Worm (Caenorhabditis elegans) whole organism, L3 larva: Measurements from ENCODE around the gene R31.2.
A peak's percentile ranks its signal among the peaks of the same experiment; 100 is the strongest.

Experiments
- aly-2 ChIP-seq: fragments of 150-350 bp; optimal IDR thresholded peaks from 2 replicates; lab custom pipeline; 2014; ENCODE audit warnings: missing biosample characterization, missing genetic modification characterization
- elt-3 ChIP-seq, 3 experiments: fragments of 150-350 bp in 1 of 3; sonication (generic microtip) in 2 of 3; optimal IDR thresholded peaks; 2 replicates in 2 of 3; 4 replicates in 1 of 3; lab custom pipeline; 2014 to 2017; ENCODE audit warnings: missing biosample characterization in 3 of 3, missing genetic modification characterization in 3 of 3
- nhr-12 ChIP-seq: fragments of 150-350 bp; optimal IDR thresholded peaks from 2 replicates; lab custom pipeline; 2014; ENCODE audit warnings: missing biosample characterization, missing genetic modification characterization
- pqm-1 ChIP-seq: fragments of 150-350 bp; optimal IDR thresholded peaks from 2 replicates; lab custom pipeline; 2017; ENCODE audit warnings: missing biosample characterization, missing genetic modification characterization, inconsistent platforms
- snpc-4 ChIP-seq: fragments of 150-350 bp; optimal IDR thresholded peaks from 2 replicates; lab custom pipeline; 2014; ENCODE audit warnings: missing biosample characterization, missing genetic modification characterization
- unc-62 ChIP-seq: fragments of 150-350 bp; sonication (generic microtip); optimal IDR thresholded peaks from 4 replicates; lab custom pipeline; 2014; ENCODE audit warnings: missing biosample characterization, missing genetic modification reagents, missing genetic modification characterization
- ztf-11 ChIP-seq: fragments of 150-350 bp; optimal IDR thresholded peaks from 2 replicates; lab custom pipeline; 2014; ENCODE audit warnings: missing biosample characterization, missing genetic modification characterization

ce11 chrV:11896322-11896898, 21.0 kb upstream of the R31.2 start:
- TF ChIP-seq unc-62: no peak
- TF ChIP-seq aly-2 (tag; lab: Kevin White, UChicago): no peak
- no peak for TF ChIP-seq snpc-4 (tag; lab: Kevin White, UChicago)
- TF ChIP-seq pqm-1 (tag; lab: Kevin White, UChicago): peak; percentile 24
- no peak for TF ChIP-seq nhr-12 (tag; lab: Kevin White, UChicago)
- TF ChIP-seq ztf-11 (tag; lab: Kevin White, UChicago): no peak
- TF ChIP-seq elt-3 (tag; optimal IDR thresholded peaks at IDR 0.05; lab: Kevin White, UChicago): no peak
